Worm (Caenorhabditis elegans) whole organism, young adult: ENCODE measurements around the gene Y41C4A.11.
A peak's percentile ranks its signal among the peaks of the same experiment; 100 is the strongest.

Experiments used
- B0261.1 ChIP-seq: sonication (generic microtip); optimal IDR thresholded peaks from 2 replicates; lab custom pipeline; 2016; ENCODE audit warnings: mild to moderate bottlenecking, missing genetic modification characterization, moderate library complexity, missing compliant biosample characterization
- C17E4.6 ChIP-seq: fragments of 200-800 bp; sonication (Bioruptor generic); IDR thresholded peaks from 2 replicates; pipeline ENCODE4 v1.3.6; 2022; ENCODE audit warnings: missing genetic modification reagents, missing genetic modification characterization, missing compliant biosample characterization
- F39B2.1 ChIP-seq: fragments of 200-800 bp; sonication (Bioruptor generic); IDR thresholded peaks from 2 replicates; pipeline ENCODE4 v1.3.6; 2022; ENCODE audit warnings: missing genetic modification reagents, missing genetic modification characterization, missing compliant biosample characterization
- F57A8.1 ChIP-seq: fragments of 200-800 bp; sonication (Bioruptor generic); optimal IDR thresholded peaks from 2 replicates; lab custom pipeline; 2018; ENCODE audit warnings: mild to moderate bottlenecking, missing genetic modification characterization, moderate library complexity, missing compliant biosample characterization
- T07F8.4 ChIP-seq: sonication (generic microtip); optimal IDR thresholded peaks from 2 replicates; lab custom pipeline; 2016; ENCODE audit warnings: mild to moderate bottlenecking, missing genetic modification characterization, moderate library complexity, missing compliant biosample characterization
- Y53F4B.3 ChIP-seq: fragments of 200-800 bp; sonication (Bioruptor generic); IDR thresholded peaks from 2 replicates; pipeline ENCODE4 v1.3.6; 2022; ENCODE audit warnings: missing genetic modification reagents, missing genetic modification characterization, missing compliant biosample characterization
- Y53G8AR.9 ChIP-seq: fragments of 200-800 bp; sonication (Bioruptor generic); conservative IDR thresholded peaks from 2 replicates; pipeline ENCODE4 v1.3.6; 2022; ENCODE audit warnings: missing genetic modification reagents, missing genetic modification characterization, missing compliant biosample characterization
- Y79H2A.3 ChIP-seq: fragments of 200-800 bp; sonication (Bioruptor generic); conservative IDR thresholded peaks from 2 replicates; pipeline ENCODE4 v1.3.6; 2022; ENCODE audit warnings: missing genetic modification reagents, missing genetic modification characterization, missing compliant biosample characterization
- Y95B8A.8 ChIP-seq: fragments of 200-800 bp; sonication (Bioruptor generic); IDR thresholded peaks from 2 replicates; pipeline ENCODE4 v1.3.6; 2022; ENCODE audit warnings: missing genetic modification reagents, missing genetic modification characterization, missing compliant biosample characterization
- ZK185.1 ChIP-seq: sonication (generic microtip); optimal IDR thresholded peaks from 2 replicates; lab custom pipeline; 2016; ENCODE audit warnings: mild to moderate bottlenecking, missing genetic modification characterization, missing compliant biosample characterization; ENCODE audit not compliant: poor library complexity, severe bottlenecking
- akir-1 ChIP-seq: fragments of 200-800 bp; sonication (Bioruptor generic); optimal IDR thresholded peaks from 2 replicates; lab custom pipeline; 2018; ENCODE audit warnings: mild to moderate bottlenecking, missing genetic modification characterization, moderate library complexity, missing compliant biosample characterization
- athp-1 ChIP-seq: sonication (generic microtip); optimal IDR thresholded peaks from 2 replicates; lab custom pipeline; 2017; ENCODE audit warnings: mild to moderate bottlenecking, missing genetic modification characterization, missing compliant biosample characterization
- attf-5 ChIP-seq: fragments of 200-800 bp; sonication (Bioruptor generic); optimal IDR thresholded peaks from 2 replicates; lab custom pipeline; 2018; ENCODE audit warnings: mild to moderate bottlenecking, missing genetic modification characterization, missing compliant biosample characterization
- bed-2 ChIP-seq: fragments of 200-800 bp; sonication (Bioruptor generic); IDR thresholded peaks from 2 replicates; pipeline ENCODE4 v1.3.6; 2022; ENCODE audit warnings: missing genetic modification reagents, missing genetic modification characterization, missing compliant biosample characterization
- cebp-2 ChIP-seq: fragments of 200-800 bp; sonication (Bioruptor generic); IDR thresholded peaks from 2 replicates; pipeline ENCODE4 v1.3.6; 2022; ENCODE audit warnings: missing genetic modification characterization, missing compliant biosample characterization
- ceh-100 ChIP-seq: fragments of 200-800 bp; sonication (Bioruptor generic); IDR thresholded peaks from 2 replicates; pipeline ENCODE4 v1.3.6; 2022; ENCODE audit warnings: missing genetic modification reagents, missing genetic modification characterization, missing compliant biosample characterization
- ceh-91 ChIP-seq: fragments of 200-800 bp; sonication (Bioruptor generic); IDR thresholded peaks from 2 replicates; pipeline ENCODE4 v1.3.6; 2022; ENCODE audit warnings: missing genetic modification reagents, missing genetic modification characterization, missing compliant biosample characterization
- die-1 ChIP-seq: sonication (generic microtip); optimal IDR thresholded peaks from 2 replicates; lab custom pipeline; 2016; ENCODE audit warnings: missing genotype, mild to moderate bottlenecking, missing genetic modification characterization, missing compliant biosample characterization
- dpff-1 ChIP-seq: sonication (generic microtip); optimal IDR thresholded peaks from 2 replicates; lab custom pipeline; 2017; ENCODE audit warnings: mild to moderate bottlenecking, missing genetic modification characterization, missing compliant biosample characterization
- egrh-3 ChIP-seq: fragments of 200-800 bp; sonication (Bioruptor generic); IDR thresholded peaks from 2 replicates; pipeline ENCODE4 v1.3.6; 2022; ENCODE audit warnings: missing genetic modification reagents, missing genetic modification characterization, missing compliant biosample characterization
- fkh-3 ChIP-seq: sonication (generic microtip); optimal IDR thresholded peaks from 2 replicates; lab custom pipeline; 2016; ENCODE audit warnings: mild to moderate bottlenecking, missing genetic modification characterization, missing compliant biosample characterization
- him-1 ChIP-seq: sonication (generic microtip); optimal IDR thresholded peaks from 2 replicates; lab custom pipeline; 2016; ENCODE audit warnings: missing genotype, missing genetic modification reagents, missing genetic modification characterization, missing compliant biosample characterization
- hlh-12 ChIP-seq: sonication (generic microtip); optimal IDR thresholded peaks from 2 replicates; lab custom pipeline; 2016; ENCODE audit warnings: missing genetic modification characterization, missing compliant biosample characterization
- hlh-26 ChIP-seq: fragments of 200-800 bp; sonication (Bioruptor generic); conservative IDR thresholded peaks from 2 replicates; pipeline ENCODE4 v1.3.6; 2022; ENCODE audit warnings: missing genetic modification reagents, missing genetic modification characterization, missing compliant biosample characterization
- hrde-1 ChIP-seq: sonication (generic microtip); optimal IDR thresholded peaks from 2 replicates; lab custom pipeline; 2016; ENCODE audit warnings: missing genetic modification characterization, mild to moderate bottlenecking, missing compliant biosample characterization, moderate library complexity, missing genotype, missing genetic modification reagents, borderline replicate concordance
- let-526 ChIP-seq: fragments of 200-800 bp; sonication (Bioruptor generic); IDR thresholded peaks from 2 replicates; pipeline ENCODE4 v1.3.6; 2022; ENCODE audit warnings: missing genetic modification reagents, missing genetic modification characterization, missing compliant biosample characterization
- lin-26 ChIP-seq: fragments of 200-800 bp; sonication (Bioruptor generic); IDR thresholded peaks from 2 replicates; pipeline ENCODE4 v1.3.6; 2022; ENCODE audit warnings: missing genetic modification reagents, missing genetic modification characterization, missing compliant biosample characterization
- lsy-27 ChIP-seq: sonication (generic microtip); optimal IDR thresholded peaks from 2 replicates; lab custom pipeline; 2017; ENCODE audit warnings: missing genetic modification characterization, mild to moderate bottlenecking, missing compliant biosample characterization, antibody characterized with exemption, missing genotype, borderline replicate concordance; ENCODE audit not compliant: insufficient read depth
- madf-6 ChIP-seq: fragments of 200-800 bp; sonication (Bioruptor generic); IDR thresholded peaks from 2 replicates; pipeline ENCODE4 v1.3.6; 2022; ENCODE audit warnings: missing genetic modification reagents, missing genetic modification characterization, missing compliant biosample characterization
- madf-8 ChIP-seq: fragments of 200-800 bp; sonication (Bioruptor generic); conservative IDR thresholded peaks from 2 replicates; pipeline ENCODE4 v1.3.6; 2022; ENCODE audit warnings: missing genetic modification reagents, missing genetic modification characterization, missing compliant biosample characterization
- mel-28 ChIP-seq: sonication (generic microtip); optimal IDR thresholded peaks from 2 replicates; lab custom pipeline; 2016; ENCODE audit warnings: borderline replicate concordance, mild to moderate bottlenecking, missing genetic modification characterization, missing compliant biosample characterization
- nfya-1 ChIP-seq: sonication (generic microtip); optimal IDR thresholded peaks from 2 replicates; lab custom pipeline; 2017; ENCODE audit warnings: antibody characterized with exemption, missing compliant biosample characterization, missing genetic modification characterization, borderline replicate concordance; ENCODE audit not compliant: insufficient read depth
- nfyb-1 ChIP-seq: fragments of 200-800 bp; sonication (Bioruptor generic); IDR thresholded peaks from 2 replicates; pipeline ENCODE4 v1.3.6; 2022; ENCODE audit warnings: missing genetic modification reagents, missing genetic modification characterization, missing compliant biosample characterization
- nhr-90 ChIP-seq: sonication (generic microtip); optimal IDR thresholded peaks from 2 replicates; lab custom pipeline; 2016; ENCODE audit warnings: missing genotype, mild to moderate bottlenecking, missing genetic modification characterization, missing compliant biosample characterization
- pbrm-1 ChIP-seq: fragments of 200-800 bp; sonication (Bioruptor generic); IDR thresholded peaks from 2 replicates; pipeline ENCODE4 v1.3.6; 2022; ENCODE audit warnings: missing genetic modification reagents, missing genetic modification characterization, missing compliant biosample characterization
- pha-4 ChIP-seq: fragments of 150-350 bp; sonication (generic microtip); optimal IDR thresholded peaks from 2 replicates; lab custom pipeline; 2014; ENCODE audit warnings: missing biosample characterization, missing genetic modification reagents, missing genetic modification characterization
- repo-1 ChIP-seq: sonication (generic microtip); optimal IDR thresholded peaks from 2 replicates; lab custom pipeline; 2017; ENCODE audit warnings: mild to moderate bottlenecking, missing genetic modification characterization, missing compliant biosample characterization
- rpc-1 ChIP-seq, 2 experiments: fragments of 150-350 bp in 1 of 2; sonication (generic microtip) in 1 of 2; optimal IDR thresholded peaks; 2 replicates each; lab custom pipeline; 2014 to 2018; ENCODE audit warnings: missing biosample characterization in 1 of 2, missing genetic modification characterization in 1 of 2, missing genetic modification reagents in 1 of 2, missing genotype in 1 of 2
- snpc-1.3 ChIP-seq: sonication (generic microtip); optimal IDR thresholded peaks from 2 replicates; lab custom pipeline; 2017; ENCODE audit warnings: missing genetic modification characterization, mild to moderate bottlenecking, missing compliant biosample characterization, antibody characterized with exemption, moderate library complexity, missing genotype, missing genetic modification reagents; ENCODE audit not compliant: insufficient read depth
- snpc-4 ChIP-seq, 5 experiments: fragments of 150-350 bp in 1 of 5; sonication (generic microtip) in 4 of 5; optimal IDR thresholded peaks; 2 replicates each; lab custom pipeline; 2014 to 2018; ENCODE audit warnings: missing genetic modification characterization in 5 of 5, missing biosample characterization in 3 of 5, antibody characterized with exemption in 2 of 5, mild to moderate bottlenecking in 2 of 5, missing compliant biosample characterization in 2 of 5, missing genotype in 2 of 5, moderate library complexity in 2 of 5, missing genetic modification reagents in 1 of 5
- tlf-1 ChIP-seq: fragments of 200-800 bp; sonication (Bioruptor generic); optimal IDR thresholded peaks from 2 replicates; lab custom pipeline; 2018; ENCODE audit warnings: mild to moderate bottlenecking, missing genetic modification characterization, missing compliant biosample characterization
- xnd-1 ChIP-seq: sonication (generic microtip); optimal IDR thresholded peaks from 2 replicates; lab custom pipeline; 2016; ENCODE audit warnings: missing genotype, missing genetic modification reagents, missing genetic modification characterization, missing compliant biosample characterization
- ztf-18 ChIP-seq: sonication (generic microtip); optimal IDR thresholded peaks from 2 replicates; lab custom pipeline; 2016; ENCODE audit warnings: missing genotype, mild to moderate bottlenecking, missing genetic modification characterization, missing compliant biosample characterization
- ztf-22 ChIP-seq: fragments of 200-800 bp; sonication (Bioruptor generic); optimal IDR thresholded peaks from 2 replicates; lab custom pipeline; 2018; ENCODE audit warnings: mild to moderate bottlenecking, missing genetic modification characterization, moderate library complexity, missing compliant biosample characterization
- ztf-28 ChIP-seq: fragments of 200-800 bp; sonication (Bioruptor generic); IDR thresholded peaks from 2 replicates; pipeline ENCODE4 v1.3.6; 2022; ENCODE audit warnings: missing genetic modification reagents, missing genetic modification characterization, missing compliant biosample characterization
- ztf-3 ChIP-seq: fragments of 200-800 bp; sonication (Bioruptor generic); optimal IDR thresholded peaks from 2 replicates; lab custom pipeline; 2018; ENCODE audit warnings: mild to moderate bottlenecking, missing genetic modification characterization, missing compliant biosample characterization
- ztf-6 ChIP-seq: fragments of 200-800 bp; sonication (Bioruptor generic); IDR thresholded peaks from 2 replicates; pipeline ENCODE4 v1.3.6; 2022; ENCODE audit warnings: missing genetic modification reagents, missing genetic modification characterization, missing compliant biosample characterization

The Y41C4A.11 gene

ce11 chrIII:11694506-11694947, 25.1 kb upstream of the Y41C4A.11 start (continued):
- TF ChIP-seq nhr-90 (no peak), die-1 (tag; lab: Kevin White, UChicago) (no peak), ztf-18 (no peak), akir-1 (GFP tag; lab: Kevin White, UChicago) (no peak), hlh-26 (GFP tag; lab: Robert Waterston, UW) (no peak), tlf-1 (GFP tag; lab: Kevin White, UChicago) (no peak), xnd-1 (tag; lab: Kevin White, UChicago) (no peak), snpc-4 (GFP tag; optimal IDR thresholded peaks at IDR 0.05; lab: Kevin White, UChicago) (no peak), snpc-4 (tag; optimal IDR thresholded peaks at IDR 0.05; lab: Kevin White, UChicago) (no peak), athp-1 (no peak), F39B2.1 (no peak), fkh-3 (tag; lab: Kevin White, UChicago) (no peak), ceh-100 (GFP tag; lab: Robert Waterston, UW) (no peak), C17E4.6 (GFP tag; lab: Robert Waterston, UW) (no peak), dpff-1 (tag; lab: Kevin White, UChicago) (peak; percentile 80), snpc-1.3 (tag; lab: Kevin White, UChicago) (no peak), nfya-1 (tag; lab: Kevin White, UChicago) (no peak), lin-26 (GFP tag; lab: Robert Waterston, UW) (0 out of 2 replicates have a peak, but pooled peaks have one; percentile 56), cebp-2 (GFP tag; lab: Robert Waterston, UW) (no peak), hlh-12 (tag; lab: Kevin White, UChicago) (no peak), ztf-28 (GFP tag; lab: Robert Waterston, UW) (no peak), B0261.1 (tag; lab: Kevin White, UChicago) (no peak), hrde-1 (no peak), nfyb-1 (GFP tag; lab: Robert Waterston, UW) (peak; percentile 76), Y79H2A.3 (no peak), ztf-22 (GFP tag; lab: Kevin White, UChicago) (no peak), ceh-91 (GFP tag; lab: Robert Waterston, UW) (no peak), rpc-1 (optimal IDR thresholded peaks at IDR 0.05; lab: Kevin White, UChicago) (no peak), rpc-1 (tag; optimal IDR thresholded peaks at IDR 0.05; lab: Kevin White, UChicago) (no peak), repo-1 (tag; lab: Kevin White, UChicago) (peak; percentile 51), attf-5 (no peak), pbrm-1 (GFP tag; lab: Robert Waterston, UW) (peak; percentile 46; the same call in 1 of the 2 replicates), egrh-3 (no peak), Y95B8A.8 (GFP tag; lab: Robert Waterston, UW) (no peak), let-526 (GFP tag; lab: Robert Waterston, UW) (peak; percentile 58; the same call in 1 of the 2 replicates), madf-8 (GFP tag; lab: Robert Waterston, UW) (no peak), F57A8.1 (GFP tag; lab: Kevin White, UChicago) (no peak), lsy-27 (no peak), Y53F4B.3 (no peak), Y53G8AR.9 (GFP tag; lab: Robert Waterston, UW) (no peak), bed-2 (GFP tag; lab: Robert Waterston, UW) (no peak), ztf-6 (GFP tag; lab: Robert Waterston, UW) (no peak), madf-6 (GFP tag; lab: Robert Waterston, UW) (no peak), pha-4 (no peak), him-1 (tag; lab: Kevin White, UChicago) (no peak), T07F8.4 (tag; lab: Kevin White, UChicago) (no peak), ztf-3 (no peak), ZK185.1 (tag; lab: Kevin White, UChicago) (peak; percentile 65), mel-28 (tag; lab: Kevin White, UChicago) (peak; percentile 27)
